Worm (Caenorhabditis elegans) whole organism, late embryonic: ENCODE data around the gene vha-15.

Experiments
- K09A11.1 ChIP-seq: sonication (generic microtip); optimal IDR thresholded peaks from 2 replicates; lab custom pipeline; 2017; ENCODE audit warnings: antibody characterized with exemption, mild to moderate bottlenecking, missing genetic modification characterization, missing compliant biosample characterization; ENCODE audit not compliant: insufficient read depth
- Y22D7AL.16 ChIP-seq: sonication (generic microtip); optimal IDR thresholded peaks from 2 replicates; lab custom pipeline; 2016; ENCODE audit warnings: missing genetic modification characterization, missing compliant biosample characterization
- ama-1 ChIP-seq: fragments of 150-350 bp; optimal IDR thresholded peaks from 2 replicates; lab custom pipeline; 2014
- ceh-19 ChIP-seq: fragments of 200-800 bp; sonication (Bioruptor generic); optimal IDR thresholded peaks from 2 replicates; lab custom pipeline; 2018; ENCODE audit warnings: mild to moderate bottlenecking, missing genetic modification characterization, missing compliant biosample characterization
- ceh-34 ChIP-seq: sonication (generic microtip); optimal IDR thresholded peaks from 2 replicates; lab custom pipeline; 2016; ENCODE audit warnings: mild to moderate bottlenecking, missing genetic modification characterization, missing compliant biosample characterization
- ceh-6 ChIP-seq: fragments of 200-800 bp; sonication (Bioruptor generic); optimal IDR thresholded peaks from 2 replicates; lab custom pipeline; 2018; ENCODE audit warnings: mild to moderate bottlenecking, missing genetic modification characterization, missing compliant biosample characterization
- dmd-4 ChIP-seq: sonication (generic microtip); optimal IDR thresholded peaks from 2 replicates; lab custom pipeline; 2016; ENCODE audit warnings: borderline replicate concordance, missing genetic modification characterization, missing compliant biosample characterization
- elt-2 ChIP-seq: sonication (generic microtip); optimal IDR thresholded peaks from 2 replicates; lab custom pipeline; 2016; ENCODE audit warnings: missing genetic modification reagents, missing genetic modification characterization, missing compliant biosample characterization
- fkh-10 ChIP-seq: fragments of 150-350 bp; optimal IDR thresholded peaks from 2 replicates; lab custom pipeline; 2014; ENCODE audit warnings: missing biosample characterization, missing genetic modification reagents, missing genetic modification characterization
- hlh-15 ChIP-seq: sonication (generic microtip); optimal IDR thresholded peaks from 2 replicates; lab custom pipeline; 2016; ENCODE audit warnings: missing genetic modification characterization, missing compliant biosample characterization
- mec-3 ChIP-seq: sonication (generic microtip); optimal IDR thresholded peaks from 2 replicates; lab custom pipeline; 2016; ENCODE audit warnings: borderline replicate concordance, missing genetic modification characterization, missing compliant biosample characterization
- tbx-2 ChIP-seq: sonication (generic microtip); optimal IDR thresholded peaks from 2 replicates; lab custom pipeline; 2016; ENCODE audit warnings: missing genetic modification characterization, missing compliant biosample characterization

DNA sequence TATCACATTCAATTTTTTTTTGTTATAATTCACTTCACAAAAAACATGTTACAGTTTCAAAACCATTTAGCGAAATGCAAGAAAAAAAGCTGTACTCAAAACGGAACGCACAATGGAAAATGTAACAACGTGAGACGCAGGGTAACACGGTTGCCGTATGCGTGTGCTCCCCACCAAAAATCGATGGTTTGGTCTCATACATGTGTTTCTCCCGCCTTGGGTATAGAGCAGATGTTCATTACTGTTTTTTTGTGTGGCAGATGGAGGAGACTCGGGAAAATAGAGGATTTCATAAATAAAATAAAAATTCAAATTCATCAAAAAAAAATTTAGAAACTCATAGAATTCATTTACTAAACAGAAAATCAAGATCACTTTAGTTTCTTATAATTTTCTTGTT is 23.3 kb downstream of the vha-15 start, which contains the start of gene AH9.3:
- TF ChIP-seq K09A11.1 (tag; lab: Kevin White, UChicago) (no peak), fkh-10 (GFP tag; lab: Kevin White, UChicago) (no peak), ceh-34 (tag; lab: Kevin White, UChicago) (no peak), ceh-6 (GFP tag; lab: Kevin White, UChicago) (no peak), tbx-2 (tag; lab: Kevin White, UChicago) (no peak), ama-1 (lab: Kevin White, UChicago) (no peak), mec-3 (tag; lab: Kevin White, UChicago) (no peak), dmd-4 (tag; lab: Kevin White, UChicago) (no peak), hlh-15 (tag; lab: Kevin White, UChicago) (no peak), Y22D7AL.16 (no peak), ceh-19 (GFP tag; lab: Kevin White, UChicago) (no peak), elt-2 (no peak)
